Worm (Caenorhabditis elegans) whole organism, young adult: ENCODE results near the gene T26G10.5.
A peak's percentile ranks its signal among the peaks of the same experiment; 100 is the strongest.

ENCODE experiments used
- B0336.3 ChIP-seq: fragments of 200-800 bp; sonication (Bioruptor generic); IDR thresholded peaks from 2 replicates; pipeline ENCODE4 v1.3.6; 2022; ENCODE audit warnings: missing genetic modification characterization, missing compliant biosample characterization
- F37B4.10 ChIP-seq: fragments of 200-800 bp; sonication (Bioruptor generic); IDR thresholded peaks from 2 replicates; pipeline ENCODE4 v1.3.6; 2022; ENCODE audit warnings: missing genetic modification characterization, missing compliant biosample characterization
- F49E8.2 ChIP-seq: sonication (generic microtip); optimal IDR thresholded peaks from 3 replicates; lab custom pipeline; 2017; ENCODE audit warnings: missing genetic modification characterization, mild to moderate bottlenecking, missing compliant biosample characterization, antibody characterized with exemption, moderate library complexity; ENCODE audit not compliant: insufficient read depth
- F55B11.4 ChIP-seq: sonication (generic microtip); optimal IDR thresholded peaks from 2 replicates; lab custom pipeline; 2016; ENCODE audit warnings: missing compliant biosample characterization, missing genetic modification characterization, borderline replicate concordance; ENCODE audit not compliant: insufficient read depth
- K12H6.12 ChIP-seq: fragments of 200-800 bp; sonication (Bioruptor generic); optimal IDR thresholded peaks from 2 replicates; lab custom pipeline; 2018; ENCODE audit warnings: mild to moderate bottlenecking, missing genetic modification characterization, missing compliant biosample characterization
- T07F8.4 ChIP-seq: sonication (generic microtip); optimal IDR thresholded peaks from 2 replicates; lab custom pipeline; 2016; ENCODE audit warnings: mild to moderate bottlenecking, missing genetic modification characterization, moderate library complexity, missing compliant biosample characterization
- T26A5.8 ChIP-seq: sonication (generic microtip); optimal IDR thresholded peaks from 2 replicates; lab custom pipeline; 2016; ENCODE audit warnings: missing genetic modification characterization, missing compliant biosample characterization
- Y53G8AR.9 ChIP-seq: fragments of 200-800 bp; sonication (Bioruptor generic); conservative IDR thresholded peaks from 2 replicates; pipeline ENCODE4 v1.3.6; 2022; ENCODE audit warnings: missing genetic modification reagents, missing genetic modification characterization, missing compliant biosample characterization
- Y95B8A.8 ChIP-seq: fragments of 200-800 bp; sonication (Bioruptor generic); IDR thresholded peaks from 2 replicates; pipeline ENCODE4 v1.3.6; 2022; ENCODE audit warnings: missing genetic modification reagents, missing genetic modification characterization, missing compliant biosample characterization
- aptf-3 ChIP-seq: fragments of 200-800 bp; sonication (Bioruptor generic); IDR thresholded peaks from 2 replicates; pipeline ENCODE4 v1.3.6; 2022; ENCODE audit warnings: missing genetic modification characterization, missing compliant biosample characterization
- atf-7 ChIP-seq: sonication (generic microtip); optimal IDR thresholded peaks from 2 replicates; lab custom pipeline; 2017; ENCODE audit warnings: mild to moderate bottlenecking, missing genetic modification characterization, missing compliant biosample characterization
- athp-1 ChIP-seq: sonication (generic microtip); optimal IDR thresholded peaks from 2 replicates; lab custom pipeline; 2017; ENCODE audit warnings: mild to moderate bottlenecking, missing genetic modification characterization, missing compliant biosample characterization
- ceh-27 ChIP-seq: fragments of 200-800 bp; sonication (Bioruptor generic); optimal IDR thresholded peaks from 2 replicates; lab custom pipeline; 2018; ENCODE audit warnings: mild to moderate bottlenecking, missing genetic modification characterization, moderate library complexity, missing compliant biosample characterization
- ceh-40 ChIP-seq: fragments of 200-800 bp; sonication (Bioruptor generic); IDR thresholded peaks from 2 replicates; pipeline ENCODE4 v1.3.6; 2022; ENCODE audit warnings: missing genetic modification characterization, missing compliant biosample characterization
- ceh-58 ChIP-seq: fragments of 200-800 bp; sonication (Bioruptor generic); IDR thresholded peaks from 2 replicates; pipeline ENCODE4 v1.3.6; 2022; ENCODE audit warnings: missing genetic modification characterization, missing compliant biosample characterization
- ceh-79 ChIP-seq: sonication (generic microtip); optimal IDR thresholded peaks from 2 replicates; lab custom pipeline; 2017; ENCODE audit warnings: mild to moderate bottlenecking, missing genetic modification characterization, missing compliant biosample characterization
- dpl-1 ChIP-seq: fragments of 150-350 bp; optimal IDR thresholded peaks from 2 replicates; lab custom pipeline; 2014; ENCODE audit warnings: missing biosample characterization, missing genetic modification reagents, missing genetic modification characterization
- egl-18 ChIP-seq: fragments of 200-800 bp; sonication (Bioruptor generic); IDR thresholded peaks from 2 replicates; pipeline ENCODE4 v1.3.6; 2022; ENCODE audit warnings: missing genetic modification reagents, missing genetic modification characterization, missing compliant biosample characterization
- ekl-4 ChIP-seq: fragments of 200-800 bp; sonication (Bioruptor generic); IDR thresholded peaks from 2 replicates; pipeline ENCODE4 v1.3.6; 2022; ENCODE audit warnings: missing genetic modification reagents, missing genetic modification characterization, missing compliant biosample characterization
- ets-4 ChIP-seq: fragments of 200-800 bp; sonication (Bioruptor generic); optimal IDR thresholded peaks from 2 replicates; lab custom pipeline; 2018; ENCODE audit warnings: mild to moderate bottlenecking, missing genetic modification characterization, missing compliant biosample characterization
- him-1 ChIP-seq: sonication (generic microtip); optimal IDR thresholded peaks from 2 replicates; lab custom pipeline; 2016; ENCODE audit warnings: missing genotype, missing genetic modification reagents, missing genetic modification characterization, missing compliant biosample characterization
- hlh-12 ChIP-seq: sonication (generic microtip); optimal IDR thresholded peaks from 2 replicates; lab custom pipeline; 2016; ENCODE audit warnings: missing genetic modification characterization, missing compliant biosample characterization
- hsf-1 ChIP-seq: fragments of 200-800 bp; sonication (Bioruptor generic); IDR thresholded peaks from 2 replicates; pipeline ENCODE4 v1.3.6; 2022; ENCODE audit warnings: missing genetic modification reagents, missing genetic modification characterization, missing compliant biosample characterization
- lin-26 ChIP-seq: fragments of 200-800 bp; sonication (Bioruptor generic); IDR thresholded peaks from 2 replicates; pipeline ENCODE4 v1.3.6; 2022; ENCODE audit warnings: missing genetic modification reagents, missing genetic modification characterization, missing compliant biosample characterization
- lin-54 ChIP-seq: fragments of 200-800 bp; sonication (Bioruptor generic); optimal IDR thresholded peaks from 2 replicates; lab custom pipeline; 2018; ENCODE audit warnings: mild to moderate bottlenecking, missing genetic modification characterization, missing compliant biosample characterization
- lsy-27 ChIP-seq: sonication (generic microtip); optimal IDR thresholded peaks from 2 replicates; lab custom pipeline; 2017; ENCODE audit warnings: missing genetic modification characterization, mild to moderate bottlenecking, missing compliant biosample characterization, antibody characterized with exemption, missing genotype, borderline replicate concordance; ENCODE audit not compliant: insufficient read depth
- madf-10 ChIP-seq: sonication (generic microtip); optimal IDR thresholded peaks from 2 replicates; lab custom pipeline; 2016; ENCODE audit warnings: mild to moderate bottlenecking, missing genetic modification characterization, missing compliant biosample characterization
- madf-3 ChIP-seq: fragments of 200-800 bp; sonication (Bioruptor generic); IDR thresholded peaks from 2 replicates; pipeline ENCODE4 v1.3.6; 2022; ENCODE audit warnings: missing genetic modification reagents, missing genetic modification characterization, missing compliant biosample characterization
- madf-6 ChIP-seq: fragments of 200-800 bp; sonication (Bioruptor generic); IDR thresholded peaks from 2 replicates; pipeline ENCODE4 v1.3.6; 2022; ENCODE audit warnings: missing genetic modification reagents, missing genetic modification characterization, missing compliant biosample characterization
- madf-8 ChIP-seq: fragments of 200-800 bp; sonication (Bioruptor generic); conservative IDR thresholded peaks from 2 replicates; pipeline ENCODE4 v1.3.6; 2022; ENCODE audit warnings: missing genetic modification reagents, missing genetic modification characterization, missing compliant biosample characterization
- mxl-1 ChIP-seq: sonication (generic microtip); optimal IDR thresholded peaks from 2 replicates; lab custom pipeline; 2016; ENCODE audit warnings: missing genetic modification characterization, missing compliant biosample characterization
- nfya-2 ChIP-seq: fragments of 200-800 bp; sonication (Bioruptor generic); IDR thresholded peaks from 2 replicates; pipeline ENCODE4 v1.3.6; 2022; ENCODE audit warnings: missing genetic modification reagents, missing genetic modification characterization, missing compliant biosample characterization
- nfyb-1 ChIP-seq: fragments of 200-800 bp; sonication (Bioruptor generic); IDR thresholded peaks from 2 replicates; pipeline ENCODE4 v1.3.6; 2022; ENCODE audit warnings: missing genetic modification reagents, missing genetic modification characterization, missing compliant biosample characterization
- nhr-120 ChIP-seq: fragments of 200-800 bp; sonication (Bioruptor generic); IDR thresholded peaks from 2 replicates; pipeline ENCODE4 v1.3.6; 2022; ENCODE audit warnings: missing genetic modification characterization, missing compliant biosample characterization
- pbrm-1 ChIP-seq: fragments of 200-800 bp; sonication (Bioruptor generic); IDR thresholded peaks from 2 replicates; pipeline ENCODE4 v1.3.6; 2022; ENCODE audit warnings: missing genetic modification reagents, missing genetic modification characterization, missing compliant biosample characterization
- repo-1 ChIP-seq: sonication (generic microtip); optimal IDR thresholded peaks from 2 replicates; lab custom pipeline; 2017; ENCODE audit warnings: mild to moderate bottlenecking, missing genetic modification characterization, missing compliant biosample characterization
- rpc-1 ChIP-seq, 2 experiments: fragments of 150-350 bp in 1 of 2; sonication (generic microtip) in 1 of 2; optimal IDR thresholded peaks; 2 replicates each; lab custom pipeline; 2014 to 2018; ENCODE audit warnings: missing biosample characterization in 1 of 2, missing genetic modification characterization in 1 of 2, missing genetic modification reagents in 1 of 2, missing genotype in 1 of 2
- sdz-38 ChIP-seq: sonication (generic microtip); optimal IDR thresholded peaks from 2 replicates; lab custom pipeline; 2016; ENCODE audit warnings: missing genotype, missing genetic modification characterization, missing compliant biosample characterization
- sea-2 ChIP-seq: fragments of 200-800 bp; sonication (Bioruptor generic); IDR thresholded peaks from 2 replicates; pipeline ENCODE4 v1.3.6; 2022; ENCODE audit warnings: missing genetic modification characterization, missing compliant biosample characterization
- snpc-1.1 ChIP-seq: sonication (generic microtip); optimal IDR thresholded peaks from 2 replicates; lab custom pipeline; 2017; ENCODE audit warnings: missing genetic modification characterization, mild to moderate bottlenecking, missing compliant biosample characterization, antibody characterized with exemption, moderate library complexity, missing genotype, missing genetic modification reagents; ENCODE audit not compliant: insufficient read depth
- snpc-1.3 ChIP-seq: sonication (generic microtip); optimal IDR thresholded peaks from 2 replicates; lab custom pipeline; 2017; ENCODE audit warnings: missing genetic modification characterization, mild to moderate bottlenecking, missing compliant biosample characterization, antibody characterized with exemption, moderate library complexity, missing genotype, missing genetic modification reagents; ENCODE audit not compliant: insufficient read depth
- tlf-1 ChIP-seq: fragments of 200-800 bp; sonication (Bioruptor generic); optimal IDR thresholded peaks from 2 replicates; lab custom pipeline; 2018; ENCODE audit warnings: mild to moderate bottlenecking, missing genetic modification characterization, missing compliant biosample characterization
- unc-62 ChIP-seq: fragments of 150-350 bp; optimal IDR thresholded peaks from 2 replicates; lab custom pipeline; 2014; ENCODE audit warnings: missing biosample characterization, missing genetic modification reagents, missing genetic modification characterization
- zfh-2 ChIP-seq: fragments of 200-800 bp; sonication (Bioruptor generic); conservative IDR thresholded peaks from 2 replicates; pipeline ENCODE4 v1.3.6; 2022; ENCODE audit warnings: missing genetic modification reagents, missing genetic modification characterization, missing compliant biosample characterization
- ztf-18 ChIP-seq: sonication (generic microtip); optimal IDR thresholded peaks from 2 replicates; lab custom pipeline; 2016; ENCODE audit warnings: missing genotype, mild to moderate bottlenecking, missing genetic modification characterization, missing compliant biosample characterization
- ztf-26 ChIP-seq: sonication (generic microtip); optimal IDR thresholded peaks from 2 replicates; lab custom pipeline; 2017; ENCODE audit warnings: missing genetic modification characterization, missing compliant biosample characterization

Gene T26G10.5

DNA sequence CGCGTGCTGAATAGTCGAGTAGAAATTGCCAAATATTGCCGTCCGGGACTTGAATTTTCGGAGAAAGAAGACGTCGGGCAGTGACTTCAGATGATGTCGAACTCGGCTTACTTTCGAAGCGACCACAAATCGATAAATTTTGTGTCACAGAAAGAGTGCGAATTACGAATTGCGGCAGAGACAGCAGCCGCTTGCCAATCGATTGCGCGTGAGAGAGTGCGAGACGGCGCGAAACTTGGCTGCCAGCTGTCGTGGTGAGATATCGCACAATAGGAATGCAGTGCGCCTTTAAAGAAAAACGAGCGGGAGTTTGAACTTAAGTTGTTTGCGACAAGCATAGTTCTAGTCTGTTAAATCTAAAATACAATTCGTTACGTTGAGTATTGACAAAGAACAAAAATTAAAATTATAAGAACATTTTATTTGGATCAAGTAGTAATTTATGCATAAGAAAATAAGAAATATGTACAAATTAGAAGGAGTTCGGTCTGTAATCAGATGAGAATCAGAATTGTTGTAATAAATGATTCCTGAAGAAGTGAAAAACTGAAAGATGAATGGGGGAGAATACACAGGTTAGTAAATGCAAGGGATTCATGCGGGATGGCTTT, 17.3 kb upstream of the T26G10.5 start, which contains the start of gene pir-2 (continued):
- no peak for TF ChIP-seq ztf-26 (tag; lab: Kevin White, UChicago)
- TF ChIP-seq ceh-79, result no peak
- TF ChIP-seq Y95B8A.8 (GFP tag; lab: Robert Waterston, UW), result no peak
- TF ChIP-seq hlh-12 (tag; lab: Kevin White, UChicago), result no peak
- TF ChIP-seq lin-54, result peak; percentile 90
- no peak for TF ChIP-seq madf-10
- TF ChIP-seq snpc-1.3 (tag; lab: Kevin White, UChicago), result no peak
- TF ChIP-seq sea-2 (GFP tag; lab: Robert Waterston, UW), result no peak
- no peak for TF ChIP-seq nhr-120
- peak; percentile 29 for TF ChIP-seq F49E8.2
- TF ChIP-seq T26A5.8 (tag; lab: Kevin White, UChicago), result no peak
- TF ChIP-seq zfh-2, result no peak; the same call in 1 of the 2 replicates
- TF ChIP-seq dpl-1 (GFP tag; lab: Kevin White, UChicago), result peak; percentile 85
- TF ChIP-seq atf-7 (tag; lab: Kevin White, UChicago), result no peak
- TF ChIP-seq tlf-1 (GFP tag; lab: Kevin White, UChicago), result no peak
- no peak for TF ChIP-seq aptf-3 (GFP tag; lab: Robert Waterston, UW)
- TF ChIP-seq F37B4.10 (GFP tag; lab: Robert Waterston, UW), result no peak
- no peak for TF ChIP-seq ets-4 (GFP tag; lab: Kevin White, UChicago)
- peak; percentile 40 for TF ChIP-seq K12H6.12 (tag; lab: Kevin White, UChicago)

DNA sequence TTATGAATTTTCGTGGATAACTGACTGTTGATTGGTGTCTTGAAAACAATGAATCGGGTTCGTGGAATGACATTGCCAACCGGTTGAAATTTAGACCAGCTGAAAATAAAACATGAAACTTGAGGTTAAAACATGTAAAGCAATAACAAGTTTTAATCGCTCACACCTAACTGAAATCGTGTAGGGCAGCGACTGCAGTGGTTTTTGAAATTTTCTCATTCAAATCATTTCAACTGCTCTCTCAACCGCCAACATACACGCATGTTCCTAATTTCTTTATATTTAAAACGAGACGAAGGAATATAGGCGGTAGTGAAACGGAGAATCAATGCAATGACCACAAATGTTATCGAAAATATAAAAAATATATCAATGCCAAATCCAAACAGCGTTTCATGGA, 16.6 kb upstream of the T26G10.5 start:
- TF ChIP-seq F37B4.10 (GFP tag; lab: Robert Waterston, UW), result no peak
- 0 out of 2 replicates have a peak, but pooled peaks have one; percentile 34 for TF ChIP-seq hsf-1 (GFP tag; lab: Robert Waterston, UW)
- peak; percentile 38 for TF ChIP-seq B0336.3
- no peak for TF ChIP-seq unc-62 (GFP tag; lab: Kevin White, UChicago)
- TF ChIP-seq lin-26 (GFP tag; lab: Robert Waterston, UW), result peak; percentile 57; the same call in 1 of the 2 replicates
- peak; percentile 30; the same call in 1 of the 2 replicates for TF ChIP-seq ekl-4 (GFP tag; lab: Robert Waterston, UW)
- TF ChIP-seq madf-8 (GFP tag; lab: Robert Waterston, UW), result peak; percentile 19; the same call in 1 of the 2 replicates
- no peak for TF ChIP-seq tlf-1 (GFP tag; lab: Kevin White, UChicago)
- TF ChIP-seq T07F8.4 (tag; lab: Kevin White, UChicago), result no peak
- TF ChIP-seq ceh-27, result no peak
- TF ChIP-seq lsy-27, result no peak
- TF ChIP-seq F55B11.4 (tag; lab: Kevin White, UChicago), result no peak
- peak; percentile 45 for TF ChIP-seq atf-7 (tag; lab: Kevin White, UChicago)
- TF ChIP-seq pbrm-1, result no peak
- TF ChIP-seq Y53G8AR.9 (GFP tag; lab: Robert Waterston, UW), result no peak
- TF ChIP-seq snpc-1.3 (tag; lab: Kevin White, UChicago), result peak; percentile 39
- TF ChIP-seq madf-6 (GFP tag; lab: Robert Waterston, UW), result peak; percentile 74
- 0 out of 2 replicates have a peak, but pooled peaks have one; percentile 33 for TF ChIP-seq madf-3 (GFP tag; lab: Robert Waterston, UW)
- no peak for TF ChIP-seq sdz-38
- TF ChIP-seq repo-1 (tag; lab: Kevin White, UChicago), result no peak
- TF ChIP-seq lin-54, result peak; percentile 37
- TF ChIP-seq him-1 (tag; lab: Kevin White, UChicago), result no peak
- 0 out of 2 replicates have a peak, but pooled peaks have one; percentile 35 for TF ChIP-seq nfya-2 (GFP tag; lab: Robert Waterston, UW)
- TF ChIP-seq snpc-1.1 (tag; lab: Kevin White, UChicago), result no peak
- TF ChIP-seq egl-18 (GFP tag; lab: Robert Waterston, UW), result no peak
- TF ChIP-seq T26A5.8 (tag; lab: Kevin White, UChicago), result no peak
- TF ChIP-seq mxl-1 (tag; lab: Kevin White, UChicago), result no peak
- TF ChIP-seq ztf-18 (tag; lab: Kevin White, UChicago), result peak; percentile 48
- TF ChIP-seq rpc-1 (optimal IDR thresholded peaks at IDR 0.05; lab: Kevin White, UChicago), result no peak
- TF ChIP-seq rpc-1 (tag; optimal IDR thresholded peaks at IDR 0.05; lab: Kevin White, UChicago), result no peak
- TF ChIP-seq ceh-58 (GFP tag; lab: Robert Waterston, UW), result no peak
- TF ChIP-seq ceh-40 (GFP tag; lab: Robert Waterston, UW), result no peak
- TF ChIP-seq athp-1 (tag; lab: Kevin White, UChicago), result no peak
- peak; percentile 45; the same call in 1 of the 2 replicates for TF ChIP-seq nfyb-1 (GFP tag; lab: Robert Waterston, UW)
